Fruit fly (Drosophila melanogaster): ENCODE results near the gene mRpL11.

Gene mRpL11

dm6 chr3R:14558383-14558883 lies 46.8 kb downstream of the mRpL11 start (continued):
- TF ChIP-seq CG17361 (GFP tag; IDR thresholded peaks at IDR 0.05) = peak; percentile 95
- TF ChIP-seq Dfd (GFP tag; optimal IDR thresholded peaks at IDR 0.05) = no peak
- TF ChIP-seq CG42726 (GFP tag; IDR thresholded peaks at IDR 0.05; ENCODE audit: partially characterized antibody) = no peak
- TF ChIP-seq trh (GFP tag; optimal IDR thresholded peaks at IDR 0.05) = peak; percentile 80
- no peak for TF ChIP-seq CG6791 (GFP tag; IDR thresholded peaks at IDR 0.05; ENCODE audit: partially characterized antibody)
- peak; percentile 90 for TF ChIP-seq Xbp1 (GFP tag; optimal IDR thresholded peaks at IDR 0.05)
- peak; percentile 87 for TF ChIP-seq repo (GFP tag; optimal IDR thresholded peaks at IDR 0.05)
- TF ChIP-seq fd3F (GFP tag; optimal IDR thresholded peaks at IDR 0.05) = peak; percentile 88
- peak; percentile 71 for TF ChIP-seq CG32772 (GFP tag; IDR thresholded peaks at IDR 0.05)
- TF ChIP-seq NC2β (GFP tag; optimal IDR thresholded peaks at IDR 0.05) = peak; percentile 83
- TF ChIP-seq CG3847 (GFP tag; IDR thresholded peaks at IDR 0.05) = peak; percentile 81
- TF ChIP-seq dmrt99B (tag; optimal IDR thresholded peaks at IDR 0.05) = peak; percentile 96
- no peak for TF ChIP-seq CG2129 (GFP tag; IDR thresholded peaks at IDR 0.05; ENCODE audit: partially characterized antibody)
- TF ChIP-seq CG34224 (GFP tag; IDR thresholded peaks at IDR 0.05; ENCODE audit: partially characterized antibody) = no peak
- TF ChIP-seq hbn (GFP tag; IDR thresholded peaks at IDR 0.05; ENCODE audit: partially characterized antibody) = no peak
- TF ChIP-seq ssp (GFP tag; IDR thresholded peaks at IDR 0.05) = peak; percentile 74
- TF ChIP-seq CG32767 (GFP tag; IDR thresholded peaks at IDR 0.05) = peak; percentile 89
- peak; percentile 87 for TF ChIP-seq tx (GFP tag; optimal IDR thresholded peaks at IDR 0.05)
- TF ChIP-seq Bteb2 (GFP tag; optimal IDR thresholded peaks at IDR 0.05) = peak; percentile 93
- peak; percentile 60 for TF ChIP-seq CG31365 (tag; optimal IDR thresholded peaks at IDR 0.05)
- peak; percentile 69 for TF ChIP-seq CG9876 (GFP tag; optimal IDR thresholded peaks at IDR 0.05)
- peak; percentile 90 for TF ChIP-seq CG7786 (GFP tag; optimal IDR thresholded peaks at IDR 0.05)
- no peak for TF ChIP-seq nom (GFP tag; optimal IDR thresholded peaks at IDR 0.05)
- TF ChIP-seq CG3163 (GFP tag; optimal IDR thresholded peaks at IDR 0.05) = peak; percentile 89
- TF ChIP-seq stwl (tag; optimal IDR thresholded peaks at IDR 0.05) = no peak
- TF ChIP-seq BtbVII (GFP tag; optimal IDR thresholded peaks at IDR 0.05) = peak; percentile 92
- TF ChIP-seq CG11247 (GFP tag; IDR thresholded peaks at IDR 0.05) = peak; percentile 80
- TF ChIP-seq unpg (GFP tag; optimal IDR thresholded peaks at IDR 0.05) = peak; percentile 93
- peak; percentile 81 to 97 for TF ChIP-seq Hr51 (GFP tag; optimal IDR thresholded peaks at IDR 0.05)
- TF ChIP-seq CG15269 (tag; optimal IDR thresholded peaks at IDR 0.05) = peak; percentile 95
- peak; percentile 96 for TF ChIP-seq lab (GFP tag; optimal IDR thresholded peaks at IDR 0.05)
- TF ChIP-seq B-H2 (GFP tag; optimal IDR thresholded peaks at IDR 0.05) = peak; percentile 91
- no peak for TF ChIP-seq corto (GFP tag; optimal IDR thresholded peaks at IDR 0.05)
- TF ChIP-seq Doc2 (GFP tag; IDR thresholded peaks at IDR 0.05) = peak; percentile 64; the same call in 1 of the 2 replicates
- TF ChIP-seq wek (GFP tag; optimal IDR thresholded peaks at IDR 0.05) = peak; percentile 55
- TF ChIP-seq bigmax (GFP tag; optimal IDR thresholded peaks at IDR 0.05) = peak; percentile 43
- TF ChIP-seq tap (tag; optimal IDR thresholded peaks at IDR 0.05) = peak; percentile 86
- TF ChIP-seq jigr1 (GFP tag; IDR thresholded peaks at IDR 0.05) = peak; percentile 81; the same call in 2 of the 3 replicates
- peak; percentile 85 for TF ChIP-seq CG13775 (GFP tag; optimal IDR thresholded peaks at IDR 0.05)
- TF ChIP-seq ash1 (GFP tag; optimal IDR thresholded peaks at IDR 0.05) = peak; percentile 52
- no peak for TF ChIP-seq CG15479 (GFP tag; optimal IDR thresholded peaks at IDR 0.05)
- TF ChIP-seq Xrp1 (GFP tag; IDR thresholded peaks at IDR 0.05) = peak; percentile 82
- TF ChIP-seq Ravus (GFP tag; IDR thresholded peaks at IDR 0.05) = peak; percentile 62
- TF ChIP-seq ato (GFP tag; IDR thresholded peaks at IDR 0.05; ENCODE audit: partially characterized antibody) = no peak
- peak; percentile 83 for TF ChIP-seq Dip3 (GFP tag; optimal IDR thresholded peaks at IDR 0.05)
- TF ChIP-seq CG10959 (GFP tag; IDR thresholded peaks at IDR 0.05) = peak; percentile 42; the same call in 1 of the 2 replicates
- peak; percentile 39 for TF ChIP-seq pros (GFP tag; optimal IDR thresholded peaks at IDR 0.05)
- peak; percentile 96 for TF ChIP-seq CG31441 (GFP tag; IDR thresholded peaks at IDR 0.05)
- no peak for TF ChIP-seq bbx (GFP tag; IDR thresholded peaks at IDR 0.05; ENCODE audit: partially characterized antibody)

All from whole organism, embryonic.